Worm (Caenorhabditis elegans): ENCODE data around the gene F36G3.3.

Gene F36G3.3

DNA sequence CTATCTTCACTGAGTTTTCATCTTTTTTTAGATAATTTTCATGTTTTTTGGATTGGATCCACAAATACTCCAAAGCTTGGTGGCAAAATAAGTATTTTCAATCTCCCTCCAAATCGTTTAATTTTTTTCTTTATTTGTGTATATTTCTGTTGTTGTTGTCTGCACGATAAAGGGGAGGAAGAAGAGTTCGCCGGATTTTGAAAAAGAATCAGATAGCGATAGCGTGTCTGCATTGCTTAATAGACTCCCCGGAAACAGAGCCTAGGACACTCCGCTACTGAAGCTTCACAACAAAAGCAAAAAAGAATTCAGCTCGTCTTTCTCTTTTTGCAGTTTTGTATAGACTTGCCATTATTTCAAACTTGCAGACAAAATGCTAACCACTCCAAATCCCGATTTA is 21.2 kb upstream of the F36G3.3 start, which contains the start of gene T09B9.5:
T09B9.5 (plus strand) TSS at position 301 of the 400 bp plus-strand sequence.
- TF ChIP-seq tag-97 (GFP tag; IDR thresholded peaks at IDR 0.05) = 0 out of 2 replicates have a peak, but pooled peaks have one; percentile 69
- TF ChIP-seq nhr-11 (tag; optimal IDR thresholded peaks at IDR 0.05) = no peak
- no peak for TF ChIP-seq hlh-11 (tag; optimal IDR thresholded peaks at IDR 0.05)
- TF ChIP-seq Y75B8A.6 (GFP tag; IDR thresholded peaks at IDR 0.05) = no peak
- no peak for TF ChIP-seq zfp-3 (GFP tag; conservative IDR thresholded peaks at IDR 0.05)
- TF ChIP-seq F10B5.3 (tag; optimal IDR thresholded peaks at IDR 0.05) = no peak

DNA sequence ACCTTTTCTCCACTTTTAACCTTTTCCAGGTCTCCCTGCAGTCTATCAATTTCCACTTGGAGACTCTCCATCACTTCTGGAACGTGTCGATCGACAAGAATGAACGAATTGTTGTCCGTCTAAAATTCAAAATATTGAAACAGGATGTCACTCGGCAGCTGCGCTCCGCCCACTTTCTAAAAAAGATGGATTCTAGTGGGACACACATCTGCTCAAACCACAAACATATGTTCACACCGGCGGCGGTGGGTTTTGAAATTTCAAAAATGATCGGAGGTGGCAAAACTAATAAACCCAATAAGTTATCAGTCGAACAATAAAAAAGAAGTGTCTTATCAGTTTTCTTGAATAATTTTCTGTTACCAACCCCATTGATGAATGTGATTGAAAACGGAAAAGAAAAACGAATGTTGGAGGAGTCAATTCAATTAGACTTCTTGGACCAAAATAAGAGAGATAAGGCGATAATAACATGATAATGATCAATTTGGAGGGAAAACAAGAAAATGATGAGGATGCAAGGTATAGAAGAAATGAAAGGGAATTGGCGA is 16.2 kb upstream of the F36G3.3 start:
- TF ChIP-seq nhr-11 (tag; optimal IDR thresholded peaks at IDR 0.05) = no peak
- no peak for TF ChIP-seq attf-4 (tag; optimal IDR thresholded peaks at IDR 0.05)
- TF ChIP-seq lir-3 (tag; optimal IDR thresholded peaks at IDR 0.05) = no peak
- no peak for TF ChIP-seq fos-1 (tag; optimal IDR thresholded peaks at IDR 0.05)
- TF ChIP-seq daf-8 (GFP tag; IDR thresholded peaks at IDR 0.05) = no peak
- TF ChIP-seq daf-16 (GFP tag; optimal IDR thresholded peaks at IDR 0.05) = no peak
- TF ChIP-seq daf-16 (tag; optimal IDR thresholded peaks at IDR 0.05) = peak; percentile 41
- TF ChIP-seq lin-39 (tag; optimal IDR thresholded peaks at IDR 0.05) = no peak
- TF ChIP-seq aha-1 (tag) = peak; percentile 44
- peak; percentile 10; the same call in 1 of the 2 replicates for TF ChIP-seq php-3 (GFP tag; IDR thresholded peaks at IDR 0.05)
- no peak for TF ChIP-seq fkh-10 (GFP tag; optimal IDR thresholded peaks at IDR 0.05)
- no peak for TF ChIP-seq skn-1 (tag; optimal IDR thresholded peaks at IDR 0.05)
- peak in 1 of 2 experiments; percentile 10 for TF ChIP-seq unc-62 (GFP tag; optimal IDR thresholded peaks at IDR 0.05 in 1 of 2)
- TF ChIP-seq unc-62 (tag; optimal IDR thresholded peaks at IDR 0.05) = no peak
- TF ChIP-seq hlh-30 (tag; optimal IDR thresholded peaks at IDR 0.05; ENCODE audit: insufficient read depth) = no peak
- no peak for TF ChIP-seq daf-12 (tag; optimal IDR thresholded peaks at IDR 0.05)
- TF ChIP-seq mes-2 (tag; optimal IDR thresholded peaks at IDR 0.05; ENCODE audit: poor library complexity, severe bottlenecking) = no peak
- TF ChIP-seq lin-29 (GFP tag; IDR thresholded peaks at IDR 0.05) = no peak
- TF ChIP-seq madf-9 (GFP tag; conservative IDR thresholded peaks at IDR 0.05) = no peak
- no peak for TF ChIP-seq lsy-2 (tag; optimal IDR thresholded peaks at IDR 0.05)
- TF ChIP-seq zip-2 (tag; optimal IDR thresholded peaks at IDR 0.05) = no peak
- no peak for TF ChIP-seq F10B5.3 (tag; optimal IDR thresholded peaks at IDR 0.05)
- no peak for TF ChIP-seq ces-1 (GFP tag; optimal IDR thresholded peaks at IDR 0.05)
- peak; percentile 58 for TF ChIP-seq pqm-1 (tag; optimal IDR thresholded peaks at IDR 0.05)
- TF ChIP-seq nhr-77 (tag; optimal IDR thresholded peaks at IDR 0.05) = no peak
- no peak for TF ChIP-seq ama-1 (optimal IDR thresholded peaks at IDR 0.05)
- TF ChIP-seq zag-1 (tag; optimal IDR thresholded peaks at IDR 0.05) = no peak
- no peak for TF ChIP-seq dmd-8 (GFP tag; IDR thresholded peaks at IDR 0.05)
- TF ChIP-seq aly-2 (tag; optimal IDR thresholded peaks at IDR 0.05) = no peak
- TF ChIP-seq unc-130 (GFP tag; optimal IDR thresholded peaks at IDR 0.05) = no peak
- TF ChIP-seq ceh-82 (tag; optimal IDR thresholded peaks at IDR 0.05) = no peak
- TF ChIP-seq ztf-7 (tag; optimal IDR thresholded peaks at IDR 0.05) = no peak
- TF ChIP-seq rbr-2 (tag; optimal IDR thresholded peaks at IDR 0.05) = no peak
- no peak for TF ChIP-seq mep-1 (tag; optimal IDR thresholded peaks at IDR 0.05)
- TF ChIP-seq ztf-11 (tag; optimal IDR thresholded peaks at IDR 0.05) = no peak
- peak; percentile 23; the same call in 1 of the 2 replicates for TF ChIP-seq dmd-6 (GFP tag; IDR thresholded peaks at IDR 0.05)
- no peak for TF ChIP-seq nhr-42 (GFP tag; IDR thresholded peaks at IDR 0.05)
- TF ChIP-seq ceh-28 (tag; optimal IDR thresholded peaks at IDR 0.05) = no peak
- no peak for TF ChIP-seq mxl-3 (GFP tag; optimal IDR thresholded peaks at IDR 0.05)
- no peak for TF ChIP-seq Y105C5A.15 (GFP tag; IDR thresholded peaks at IDR 0.05)
- no peak for TF ChIP-seq tra-1 (GFP tag; IDR thresholded peaks at IDR 0.05)
- TF ChIP-seq pha-4 (GFP tag; IDR thresholded peaks at IDR 0.05) = no peak
- no peak for TF ChIP-seq pha-4 (tag; optimal IDR thresholded peaks at IDR 0.05)
- no peak for TF ChIP-seq dpl-1 (GFP tag; optimal IDR thresholded peaks at IDR 0.05)
